Fruit fly (Drosophila melanogaster) whole organism, prepupa: ENCODE data around the gene mRpL3.
"Not testable (repeated sequence)": the region's sequence is repeated elsewhere in the genome, so short reads cannot be mapped to it uniquely, and the experiment has no call there.

Experiments used
- CG11902 ChIP-seq: fragments of 200-800 bp; sonication (Bioruptor generic); optimal IDR thresholded peaks from 3 replicates; lab custom pipeline; 2016; ENCODE audit warnings: missing biosample characterization, missing genetic modification characterization
- CG16779 ChIP-seq: fragments of 200-800 bp; sonication (Bioruptor generic); optimal IDR thresholded peaks from 3 replicates; lab custom pipeline; 2017; ENCODE audit warnings: missing biosample characterization, mild to moderate bottlenecking, missing genetic modification characterization
- CG8119 ChIP-seq: fragments of 200-800 bp; sonication (Bioruptor generic); IDR thresholded peaks from 3 replicates; pipeline ENCODE4 v1.3.6; 2022; ENCODE audit warnings: missing biosample characterization, missing genetic modification characterization
- CG8632 ChIP-seq: fragments of 200-800 bp; sonication (Bioruptor generic); optimal IDR thresholded peaks from 3 replicates; lab custom pipeline; 2016; ENCODE audit warnings: missing biosample characterization, missing genetic modification characterization
- Sox102F ChIP-seq: fragments of 200-800 bp; sonication (Bioruptor generic); optimal IDR thresholded peaks from 2 replicates; lab custom pipeline; 2016; ENCODE audit warnings: missing biosample characterization, mild to moderate bottlenecking, missing genetic modification characterization
- esn ChIP-seq: fragments of 200-800 bp; sonication (Bioruptor generic); optimal IDR thresholded peaks from 2 replicates; lab custom pipeline; 2016; ENCODE audit warnings: missing biosample characterization, mild to moderate bottlenecking, missing genetic modification characterization, moderate library complexity
- ss ChIP-seq, 2 experiments: fragments of 200-800 bp; sonication (Bioruptor generic); optimal IDR thresholded peaks; 2 replicates in 1 of 2; 3 replicates in 1 of 2; lab custom pipeline; 2017 to 2018; ENCODE audit warnings: mild to moderate bottlenecking in 2 of 2, missing biosample characterization in 2 of 2, missing genetic modification characterization in 2 of 2, moderate library complexity in 1 of 2
- svp ChIP-seq: fragments of 200-800 bp; sonication (Bioruptor generic); peaks from one replicate; lab custom pipeline; 2016; ENCODE audit warnings: missing biosample characterization, missing genetic modification characterization

dm6 chrX:15799085-15799557 is 38.1 kb downstream of the mRpL3 start, which contains the start of the genes sordd2 and CG15602:
- not testable (repeated sequence) for TF ChIP-seq ss (GFP tag; optimal IDR thresholded peaks at IDR 0.05; lab: Kevin White, UChicago); CG8632; CG16779; esn (GFP tag; lab: Kevin White, UChicago); CG8119; Sox102F (GFP tag; lab: Kevin White, UChicago); CG11902 (GFP tag; lab: Kevin White, UChicago)
- peak; percentile 84 for TF ChIP-seq svp (GFP tag; lab: Kevin White, UChicago)
